Worm (Caenorhabditis elegans) whole organism, L1 larva: ENCODE measurements around the gene clc-23.

ENCODE experiments used
- aly-2 ChIP-seq: fragments of 150-350 bp; optimal IDR thresholded peaks from 2 replicates; lab custom pipeline; 2014; ENCODE audit warnings: missing biosample characterization, missing genetic modification characterization
- ceh-63 ChIP-seq: fragments of 200-800 bp; sonication (Bioruptor generic); optimal IDR thresholded peaks from 2 replicates; lab custom pipeline; 2018; ENCODE audit warnings: mild to moderate bottlenecking, missing genetic modification characterization, missing compliant biosample characterization
- jun-1 ChIP-seq: fragments of 150-350 bp; optimal IDR thresholded peaks from 2 replicates; lab custom pipeline; 2014; ENCODE audit warnings: missing biosample characterization, missing genetic modification reagents, missing genetic modification characterization
- mep-1 ChIP-seq: fragments of 150-350 bp; optimal IDR thresholded peaks from 2 replicates; lab custom pipeline; 2014; ENCODE audit warnings: missing biosample characterization, missing genetic modification characterization
- nhr-237 ChIP-seq: fragments of 150-350 bp; optimal IDR thresholded peaks from 2 replicates; lab custom pipeline; 2014; ENCODE audit warnings: missing biosample characterization, missing genetic modification characterization
- nhr-76 ChIP-seq: sonication (generic microtip); optimal IDR thresholded peaks from 2 replicates; lab custom pipeline; 2017; ENCODE audit warnings: missing biosample characterization, missing genetic modification characterization
- skn-1 ChIP-seq: fragments of 150-350 bp; optimal IDR thresholded peaks from 2 replicates; lab custom pipeline; 2014; ENCODE audit warnings: missing biosample characterization, missing genetic modification characterization
- xbp-1 ChIP-seq: sonication (generic microtip); optimal IDR thresholded peaks from 2 replicates; lab custom pipeline; 2016; ENCODE audit warnings: missing genetic modification characterization, missing compliant biosample characterization

ce11 chrIII:1034853-1035252, 14.1 kb downstream of the clc-23 start:
- no peak for TF ChIP-seq mep-1 (tag; lab: Kevin White, UChicago)
- TF ChIP-seq ceh-63 (GFP tag; lab: Kevin White, UChicago) = no peak
- TF ChIP-seq skn-1 = no peak
- TF ChIP-seq nhr-76 (tag; lab: Kevin White, UChicago) = no peak
- no peak for TF ChIP-seq jun-1 (tag; lab: Kevin White, UChicago)
- no peak for TF ChIP-seq aly-2 (tag; lab: Kevin White, UChicago)
- TF ChIP-seq xbp-1 (tag; lab: Kevin White, UChicago) = no peak
- TF ChIP-seq nhr-237 (tag; lab: Kevin White, UChicago) = no peak
